Worm (Caenorhabditis elegans): ENCODE results near the gene T23F11.11.

Gene T23F11.11

DNA sequence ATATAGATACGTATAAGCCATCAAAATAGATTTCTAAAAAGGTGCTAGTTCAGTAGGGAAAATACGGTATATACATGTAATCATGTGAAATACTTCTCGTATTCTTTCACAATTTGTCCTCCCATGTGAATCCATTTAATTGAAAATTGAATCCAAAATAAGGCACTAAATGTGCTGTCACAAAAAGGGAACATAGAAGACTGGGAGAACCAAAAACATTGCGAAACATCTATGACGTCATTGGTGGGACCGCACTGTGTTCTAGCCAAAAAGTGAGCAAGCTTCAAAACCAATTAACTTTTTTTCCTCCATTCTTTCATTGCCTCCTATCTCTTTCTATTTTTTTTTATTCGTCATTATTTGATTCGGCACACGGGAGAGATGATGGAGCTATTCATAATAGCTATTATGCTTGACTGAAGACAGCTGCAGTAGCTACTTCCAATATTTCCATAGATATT, 13.0 kb downstream of the T23F11.11 start, which contains the start of gene cdka-1:
Gene cdka-1 (plus strand): TSS at position 411 of the 461 bp plus-strand sequence.
- no peak for TF ChIP-seq ztf-16 (tag; optimal IDR thresholded peaks at IDR 0.05)
- TF ChIP-seq tbx-2 (tag; optimal IDR thresholded peaks at IDR 0.05) = no peak
- TF ChIP-seq fkh-10 (GFP tag; optimal IDR thresholded peaks at IDR 0.05) = no peak
- no peak for TF ChIP-seq ceh-34 (tag; optimal IDR thresholded peaks at IDR 0.05)
- TF ChIP-seq ceh-9 (tag; optimal IDR thresholded peaks at IDR 0.05) = no peak
- no peak for TF ChIP-seq fax-1 (tag; optimal IDR thresholded peaks at IDR 0.05)
- TF ChIP-seq hlh-13 (GFP tag; optimal IDR thresholded peaks at IDR 0.05) = no peak
- TF ChIP-seq hlh-30 (tag; optimal IDR thresholded peaks at IDR 0.05; ENCODE audit: insufficient read depth) = no peak
- TF ChIP-seq hlh-15 (tag; optimal IDR thresholded peaks at IDR 0.05) = no peak
- no peak for TF ChIP-seq zip-5 (tag; optimal IDR thresholded peaks at IDR 0.05)
- TF ChIP-seq ref-2 (tag; optimal IDR thresholded peaks at IDR 0.05) = no peak
- TF ChIP-seq C38D4.7 (GFP tag; optimal IDR thresholded peaks at IDR 0.05) = no peak
- no peak for TF ChIP-seq nhr-11 (tag; optimal IDR thresholded peaks at IDR 0.05)
- no peak for TF ChIP-seq rnt-1 (tag; optimal IDR thresholded peaks at IDR 0.05)
- TF ChIP-seq ceh-2 (tag; optimal IDR thresholded peaks at IDR 0.05) = no peak
- no peak for TF ChIP-seq sdc-2 (tag; optimal IDR thresholded peaks at IDR 0.05)
- TF ChIP-seq pha-4 (tag; optimal IDR thresholded peaks at IDR 0.05) = no peak

DNA sequence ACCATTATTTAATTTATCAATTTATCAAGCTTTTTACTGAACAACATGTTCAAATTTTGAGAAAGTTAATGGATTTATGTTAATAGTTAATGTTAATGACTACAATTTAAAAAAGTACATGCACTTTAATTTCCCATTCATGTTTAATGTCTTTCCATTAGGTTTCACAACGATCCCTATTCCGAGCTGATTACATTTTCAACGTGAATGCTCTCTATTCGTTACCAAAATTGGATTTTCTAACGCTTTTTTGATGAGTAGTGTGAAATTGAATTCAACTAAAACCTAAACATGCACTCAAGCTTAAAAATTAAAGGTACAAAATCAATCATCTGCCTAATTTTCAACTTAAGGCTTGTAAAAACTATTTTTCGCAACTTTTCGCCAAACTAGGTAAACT, 14.0 kb downstream of the T23F11.11 start:
- TF ChIP-seq K09A11.1 (tag; optimal IDR thresholded peaks at IDR 0.05; ENCODE audit: insufficient read depth) (no peak), unc-42 (tag; optimal IDR thresholded peaks at IDR 0.05) (peak; percentile 56)

DNA sequence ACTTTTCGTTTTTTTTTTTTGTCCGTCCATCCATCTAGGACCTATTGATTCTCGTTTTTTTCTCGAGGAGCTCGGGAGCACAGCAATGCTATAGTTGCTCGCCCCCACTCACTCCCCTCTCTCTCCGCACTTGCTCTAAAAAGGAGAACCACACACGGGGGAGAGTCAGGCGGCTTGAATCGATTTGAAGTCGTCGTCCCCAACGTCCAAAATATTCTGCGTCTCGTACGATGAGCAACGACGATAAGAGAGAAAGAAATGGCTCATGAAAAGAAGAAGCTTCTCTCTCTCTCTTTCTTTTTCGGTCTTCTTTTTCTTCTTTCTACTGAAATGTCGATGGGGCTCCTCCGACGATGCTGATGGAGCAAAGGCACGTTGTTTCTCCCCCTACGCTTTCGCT, 15.0 kb downstream of the T23F11.11 start:
- TF ChIP-seq unc-42 (tag; optimal IDR thresholded peaks at IDR 0.05) (peak; percentile 66), pqm-1 (tag; optimal IDR thresholded peaks at IDR 0.05) (no peak), lim-6 (tag; optimal IDR thresholded peaks at IDR 0.05) (peak; percentile 9), pha-4 (tag; optimal IDR thresholded peaks at IDR 0.05) (no peak), nfya-1 (tag; optimal IDR thresholded peaks at IDR 0.05) (peak; percentile 20), ceh-31 (tag; optimal IDR thresholded peaks at IDR 0.05) (peak; percentile 79), ceh-48 (tag; optimal IDR thresholded peaks at IDR 0.05) (peak; percentile 79)

DNA sequence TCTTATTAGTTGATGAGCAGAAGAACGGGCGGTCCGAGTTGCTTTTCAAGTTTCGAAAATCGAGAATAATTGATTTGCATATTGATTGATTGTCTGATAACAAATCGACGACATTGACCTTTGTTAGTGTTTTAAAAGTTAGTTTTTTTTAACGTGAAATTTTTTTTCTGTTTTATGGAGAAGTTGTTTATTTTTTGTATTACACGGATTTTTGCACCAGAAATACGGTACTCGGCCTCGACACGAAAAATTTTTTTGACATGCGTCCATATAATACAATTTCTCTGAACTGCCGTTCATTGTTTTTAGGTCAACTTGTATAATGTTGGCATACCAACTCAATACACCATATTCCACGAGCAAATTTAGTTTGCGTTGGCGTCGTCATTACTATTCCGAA, 16.0 kb downstream of the T23F11.11 start, which contains the start of gene T23F11.2:
Gene T23F11.2 (minus strand): TSS at position 101 of the 400 bp plus-strand sequence.
- TF ChIP-seq rnt-1 (tag; optimal IDR thresholded peaks at IDR 0.05) (no peak), C38D4.7 (GFP tag; optimal IDR thresholded peaks at IDR 0.05) (no peak), pax-1 (tag; optimal IDR thresholded peaks at IDR 0.05) (no peak), eyg-1 (tag; optimal IDR thresholded peaks at IDR 0.05) (no peak), K02D7.2 (tag; optimal IDR thresholded peaks at IDR 0.05) (no peak), pqm-1 (tag; optimal IDR thresholded peaks at IDR 0.05) (no peak), unc-55 (GFP tag; optimal IDR thresholded peaks at IDR 0.05) (no peak), elt-2 (tag; optimal IDR thresholded peaks at IDR 0.05) (no peak)

DNA sequence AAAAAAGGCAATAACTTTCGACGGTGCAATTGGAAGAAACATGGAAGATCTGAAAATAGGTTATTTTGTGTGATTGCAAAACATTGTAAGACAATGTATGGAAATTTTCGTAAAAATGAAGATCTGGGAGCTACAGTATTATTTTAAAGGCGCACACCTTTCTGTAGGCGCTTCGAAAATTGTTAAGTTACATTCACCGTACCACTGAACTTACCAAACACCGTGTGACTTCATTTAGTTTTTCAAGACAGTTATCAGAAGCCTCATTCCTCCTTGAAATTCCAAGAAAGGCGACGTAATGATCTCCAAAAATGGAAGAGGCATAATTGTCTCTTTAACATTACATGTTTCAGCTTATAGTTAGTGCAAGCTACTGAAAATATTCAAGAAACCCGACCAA, 17.5 kb downstream of the T23F11.11 start:
- TF ChIP-seq sox-2 (GFP tag; IDR thresholded peaks at IDR 0.05) = no peak
- TF ChIP-seq ama-1 (optimal IDR thresholded peaks at IDR 0.05) = no peak

DNA sequence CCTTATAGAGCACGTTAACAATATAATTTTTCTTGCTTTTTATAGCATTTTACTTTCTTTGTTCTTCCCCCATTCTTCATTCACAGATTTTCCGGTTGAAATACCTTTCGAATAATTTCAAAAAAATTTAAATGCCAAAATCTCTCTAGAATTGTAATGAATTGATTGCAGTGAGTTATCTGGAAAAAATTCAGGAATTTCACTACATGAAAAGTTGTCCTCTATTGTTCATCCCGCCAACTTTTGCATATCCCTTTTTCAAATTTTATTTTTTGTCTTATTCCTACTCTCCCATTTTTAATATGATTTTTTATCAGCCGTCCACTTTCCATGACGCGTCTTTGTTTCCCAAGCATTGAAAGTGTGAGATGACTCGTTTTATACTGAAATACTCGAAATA, 18.0 kb downstream of the T23F11.11 start:
- TF ChIP-seq ahr-1 (tag; optimal IDR thresholded peaks at IDR 0.05) (no peak), odd-2 (tag; optimal IDR thresholded peaks at IDR 0.05) (no peak), ceh-19 (GFP tag; optimal IDR thresholded peaks at IDR 0.05) (no peak), sox-4 (tag; optimal IDR thresholded peaks at IDR 0.05) (no peak), eyg-1 (tag; optimal IDR thresholded peaks at IDR 0.05) (no peak), ceh-45 (GFP tag; IDR thresholded peaks at IDR 0.05) (no peak), dmd-4 (tag; optimal IDR thresholded peaks at IDR 0.05; ENCODE audit: borderline replicate concordance) (no peak), F13H6.1 (tag; optimal IDR thresholded peaks at IDR 0.05) (no peak), K09A11.1 (tag; optimal IDR thresholded peaks at IDR 0.05; ENCODE audit: insufficient read depth) (no peak), ceh-9 (tag; optimal IDR thresholded peaks at IDR 0.05) (no peak), tbx-7 (tag; optimal IDR thresholded peaks at IDR 0.05) (no peak), unc-86 (tag; optimal IDR thresholded peaks at IDR 0.05) (no peak), ceh-14 (tag; optimal IDR thresholded peaks at IDR 0.05) (no peak)

Measured in whole organism, late embryonic.